Worm (Caenorhabditis elegans) whole organism, L3 larva: ENCODE results near the gene scav-4.

Experiments
- ceh-9 ChIP-seq: sonication (generic microtip); optimal IDR thresholded peaks from 2 replicates; lab custom pipeline; 2018; ENCODE audit warnings: missing biosample characterization, missing genetic modification characterization
- lin-39 ChIP-seq: fragments of 150-350 bp; optimal IDR thresholded peaks from 2 replicates; lab custom pipeline; 2018; ENCODE audit warnings: missing biosample characterization, missing genetic modification reagents, missing genetic modification characterization
- nfya-1 ChIP-seq: sonication (generic microtip); optimal IDR thresholded peaks from 2 replicates; lab custom pipeline; 2017; ENCODE audit warnings: missing genetic modification characterization, mild to moderate bottlenecking, missing compliant biosample characterization, antibody characterized with exemption, moderate library complexity; ENCODE audit not compliant: insufficient read depth
- sea-2 ChIP-seq: fragments of 150-350 bp; sonication (generic microtip); optimal IDR thresholded peaks from 4 replicates; lab custom pipeline; 2014; ENCODE audit warnings: missing biosample characterization, missing genetic modification reagents, missing genetic modification characterization
- skn-1 ChIP-seq: fragments of 150-350 bp; optimal IDR thresholded peaks from 2 replicates; lab custom pipeline; 2014; ENCODE audit warnings: missing biosample characterization, missing genetic modification characterization

DNA sequence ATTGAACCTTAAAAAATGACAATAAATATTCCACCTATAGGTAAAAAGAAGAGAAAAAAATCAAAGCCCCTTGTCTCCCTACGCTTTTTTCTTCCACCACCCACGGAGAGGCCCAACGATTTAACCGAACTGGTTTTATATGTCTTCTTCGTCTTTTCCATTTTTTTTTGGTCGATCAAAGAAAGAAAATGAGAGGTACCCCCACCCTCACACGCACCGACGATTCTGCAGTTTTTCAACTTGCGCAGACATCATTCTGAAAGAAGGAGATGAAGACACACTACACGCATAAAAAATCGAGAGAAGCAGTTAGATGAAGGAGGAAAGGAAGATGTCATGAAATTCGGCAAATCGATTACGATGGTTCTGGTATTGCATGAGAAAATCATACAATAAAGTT lies 32.8 kb downstream of the scav-4 start:
- TF ChIP-seq skn-1 (tag; lab: Kevin White, UChicago) (no peak), lin-39 (tag; lab: Kevin White, UChicago) (no peak), nfya-1 (tag; lab: Kevin White, UChicago) (peak; percentile 1), sea-2 (GFP tag; lab: Kevin White, UChicago) (no peak), ceh-9 (tag; lab: Kevin White, UChicago) (no peak)
